Fruit fly (Drosophila melanogaster): Measurements from ENCODE around the gene Sas10.

Gene Sas10

DNA sequence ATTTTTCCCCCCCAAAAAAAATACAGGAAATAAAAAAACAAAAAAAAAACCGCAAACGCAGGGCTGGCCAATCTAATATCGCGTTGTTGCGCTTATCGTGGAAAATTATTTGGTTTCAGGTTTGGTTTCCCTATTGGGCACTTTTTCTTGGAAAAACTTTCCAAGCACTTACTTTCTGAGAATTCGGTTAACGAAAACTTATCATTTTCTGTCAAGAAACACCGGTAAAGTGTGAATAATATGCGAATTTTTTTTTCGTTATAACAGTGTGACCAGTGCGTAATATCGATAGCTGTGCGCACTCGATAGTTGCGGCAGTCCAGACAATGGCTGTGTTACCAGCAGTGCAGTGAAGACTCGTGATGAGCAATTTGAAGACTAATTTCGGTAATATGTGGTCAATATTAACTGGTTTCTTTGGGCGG lies 5.3 kb downstream of the Sas10 start, which contains the start of gene Rnp4F (continued):
- TF ChIP-seq knrl (GFP tag; IDR thresholded peaks at IDR 0.05; ENCODE audit: partially characterized antibody) (peak; percentile 88), ac (GFP tag; optimal IDR thresholded peaks at IDR 0.05) (no peak), CG2116 (GFP tag; optimal IDR thresholded peaks at IDR 0.05) (peak; percentile 52), E2f1 (GFP tag; IDR thresholded peaks at IDR 0.05) (peak; percentile 79), HmgD (GFP tag; optimal IDR thresholded peaks at IDR 0.05) (peak; percentile 70), CG18476 (GFP tag; optimal IDR thresholded peaks at IDR 0.05) (no peak), hbn (GFP tag; IDR thresholded peaks at IDR 0.05; ENCODE audit: partially characterized antibody) (peak; percentile 64; the same call in 1 of the 2 replicates), Sry-δ (GFP tag; optimal IDR thresholded peaks at IDR 0.05) (peak; percentile 94), kah (GFP tag; optimal IDR thresholded peaks at IDR 0.05) (no peak), Trl (optimal IDR thresholded peaks at IDR 0.05) (no peak), Trl (GFP tag; optimal IDR thresholded peaks at IDR 0.05) (peak; percentile 68), CG34422 (GFP tag; IDR thresholded peaks at IDR 0.05) (peak; percentile 84), CG12071 (GFP tag; optimal IDR thresholded peaks at IDR 0.05) (no peak), CG5245 (GFP tag; optimal IDR thresholded peaks at IDR 0.05) (peak; percentile 35), Xrp1 (GFP tag; IDR thresholded peaks at IDR 0.05) (0 out of 2 replicates have a peak, but pooled peaks have one; percentile 31), CG4617 (GFP tag; optimal IDR thresholded peaks at IDR 0.05; ENCODE audit: borderline replicate concordance) (peak; percentile 72), ranshi (GFP tag; IDR thresholded peaks at IDR 0.05) (peak; percentile 71), trem (tag; optimal IDR thresholded peaks at IDR 0.05) (peak; percentile 35), CG13894 (tag; optimal IDR thresholded peaks at IDR 0.05) (peak; percentile 27), CG3995 (GFP tag; optimal IDR thresholded peaks at IDR 0.05) (peak; percentile 66), tap (tag; optimal IDR thresholded peaks at IDR 0.05) (no peak), ara (GFP tag; IDR thresholded peaks at IDR 0.05) (peak; percentile 67), CG11696 (GFP tag; IDR thresholded peaks at IDR 0.05) (no peak), CrebB (tag; optimal IDR thresholded peaks at IDR 0.05) (no peak), sc (optimal IDR thresholded peaks at IDR 0.05) (no peak), sc (GFP tag; optimal IDR thresholded peaks at IDR 0.05) (no peak), CG6254 (GFP tag; optimal IDR thresholded peaks at IDR 0.05) (no peak), danr (GFP tag; IDR thresholded peaks at IDR 0.05) (no peak), sr (GFP tag; IDR thresholded peaks at IDR 0.05) (0 out of 3 replicates have a peak, but pooled peaks have one; percentile 17), ap (GFP tag; IDR thresholded peaks at IDR 0.05) (0 out of 2 replicates have a peak, but pooled peaks have one; percentile 5), CG4424 (GFP tag; optimal IDR thresholded peaks at IDR 0.05) (peak; percentile 59), CG10267 (tag; optimal IDR thresholded peaks at IDR 0.05) (peak; percentile 30), CG17568 (GFP tag; optimal IDR thresholded peaks at IDR 0.05) (no peak), croc (GFP tag; conservative IDR thresholded peaks at IDR 0.05) (peak; percentile 43), ken (GFP tag; IDR thresholded peaks at IDR 0.05) (peak; percentile 72; the same call in 2 of the 3 replicates), CG13123 (GFP tag; optimal IDR thresholded peaks at IDR 0.05) (peak; percentile 16), CG10274 (GFP tag; optimal IDR thresholded peaks at IDR 0.05) (peak; percentile 10), CG14710 (tag; optimal IDR thresholded peaks at IDR 0.05) (peak; percentile 50), Meics (GFP tag; optimal IDR thresholded peaks at IDR 0.05) (peak; percentile 66), pum (GFP tag; optimal IDR thresholded peaks at IDR 0.05) (peak; percentile 72), CG10209 (GFP tag; optimal IDR thresholded peaks at IDR 0.05) (peak; percentile 51), prd (optimal IDR thresholded peaks at IDR 0.05) (no peak), prd (GFP tag; IDR thresholded peaks at IDR 0.05) (peak; percentile 80), bowl (GFP tag; IDR thresholded peaks at IDR 0.05) (0 out of 2 replicates have a peak, but pooled peaks have one; percentile 24), CG7372 (GFP tag; IDR thresholded peaks at IDR 0.05) (peak; percentile 49), Ets65A (GFP tag) (peak; percentile 99), CG1832 (GFP tag; optimal IDR thresholded peaks at IDR 0.05) (no peak), CG13775 (GFP tag; optimal IDR thresholded peaks at IDR 0.05) (peak; percentile 73), sens-2 (GFP tag; IDR thresholded peaks at IDR 0.05) (no peak), CG13296 (GFP tag; optimal IDR thresholded peaks at IDR 0.05) (peak; percentile 42), Dp (GFP tag; optimal IDR thresholded peaks at IDR 0.05) (peak; percentile 55), wor (GFP tag; IDR thresholded peaks at IDR 0.05) (peak; percentile 40; the same call in 1 of the 2 replicates)

Measured in whole organism, embryonic.